Fruit fly (Drosophila melanogaster) whole organism, prepupa: Measurements from ENCODE around the gene Hsc20.

ENCODE experiments used
- Blimp-1 ChIP-seq: fragments of 200-800 bp; sonication (Bioruptor generic); optimal IDR thresholded peaks from 3 replicates; lab custom pipeline; 2017; ENCODE audit warnings: missing biosample characterization, missing genetic modification characterization, mild to moderate bottlenecking, moderate library complexity, missing genetic modification reagents
- CG10631 ChIP-seq: fragments of 200-800 bp; sonication (Bioruptor generic); optimal IDR thresholded peaks from 2 replicates; lab custom pipeline; 2016; ENCODE audit warnings: missing biosample characterization, missing genetic modification characterization
- CG10669 ChIP-seq: fragments of 200-800 bp; sonication (Bioruptor generic); optimal IDR thresholded peaks from 3 replicates; lab custom pipeline; 2018; ENCODE audit warnings: missing biosample characterization, mild to moderate bottlenecking, missing genetic modification characterization, moderate library complexity
- CG11294 ChIP-seq: fragments of 200-800 bp; sonication (Bioruptor generic); IDR thresholded peaks from 2 replicates; pipeline ENCODE4 v1.3.6; 2022; ENCODE audit warnings: missing biosample characterization, missing genetic modification characterization
- CG11762 ChIP-seq: fragments of 200-800 bp; sonication (Bioruptor generic); optimal IDR thresholded peaks from 3 replicates; lab custom pipeline; 2016; ENCODE audit warnings: missing biosample characterization, missing genetic modification characterization; ENCODE audit not compliant: insufficient read depth
- CG11902 ChIP-seq: fragments of 200-800 bp; sonication (Bioruptor generic); optimal IDR thresholded peaks from 3 replicates; lab custom pipeline; 2016; ENCODE audit warnings: missing biosample characterization, missing genetic modification characterization
- CG15336 ChIP-seq: fragments of 200-800 bp; sonication (Bioruptor generic); IDR thresholded peaks from 2 replicates; pipeline ENCODE4 v1.3.6; 2022; ENCODE audit warnings: missing biosample characterization, missing genetic modification characterization
- CG1621 ChIP-seq: fragments of 200-800 bp; sonication (Bioruptor generic); optimal IDR thresholded peaks from 3 replicates; lab custom pipeline; 2018; ENCODE audit warnings: missing biosample characterization, mild to moderate bottlenecking, missing genetic modification characterization
- CG3032 ChIP-seq: fragments of 200-800 bp; optimal IDR thresholded peaks from 2 replicates; lab custom pipeline; 2019; ENCODE audit warnings: missing biosample characterization, mild to moderate bottlenecking, missing genetic modification characterization, moderate library complexity
- CG31627 ChIP-seq: fragments of 200-800 bp; sonication (Bioruptor generic); optimal IDR thresholded peaks from 3 replicates; lab custom pipeline; 2016; ENCODE audit warnings: missing biosample characterization, missing genetic modification characterization
- CG32006 ChIP-seq: fragments of 200-800 bp; sonication (Bioruptor generic); optimal IDR thresholded peaks from 3 replicates; lab custom pipeline; 2017; ENCODE audit warnings: missing biosample characterization, mild to moderate bottlenecking, missing genetic modification characterization
- CG34406 ChIP-seq: fragments of 200-800 bp; sonication (Bioruptor generic); optimal IDR thresholded peaks from 3 replicates; lab custom pipeline; 2016; ENCODE audit warnings: missing biosample characterization, missing genetic modification characterization
- CG6276 ChIP-seq: fragments of 200-800 bp; sonication (Bioruptor generic); optimal IDR thresholded peaks from 2 replicates; lab custom pipeline; 2017; ENCODE audit warnings: missing biosample characterization, mild to moderate bottlenecking, missing genetic modification characterization
- CG6792 ChIP-seq: fragments of 200-800 bp; sonication (Bioruptor generic); optimal IDR thresholded peaks from 3 replicates; lab custom pipeline; 2016; ENCODE audit warnings: missing biosample characterization, missing genetic modification characterization
- CG6808 ChIP-seq: fragments of 200-800 bp; sonication (Bioruptor generic); optimal IDR thresholded peaks from 3 replicates; lab custom pipeline; 2017; ENCODE audit warnings: missing biosample characterization, missing genetic modification characterization, mild to moderate bottlenecking, moderate library complexity, missing genetic modification reagents
- CG6854 ChIP-seq: fragments of 200-800 bp; sonication (Bioruptor generic); optimal IDR thresholded peaks from 2 replicates; lab custom pipeline; 2017; ENCODE audit warnings: missing biosample characterization, mild to moderate bottlenecking, missing genetic modification characterization
- CG8319 ChIP-seq: fragments of 200-800 bp; sonication (Bioruptor generic); optimal IDR thresholded peaks from 3 replicates; lab custom pipeline; 2016; ENCODE audit warnings: missing biosample characterization, missing genetic modification characterization
- CG9139 ChIP-seq: fragments of 200-800 bp; sonication (Bioruptor generic); optimal IDR thresholded peaks from 3 replicates; lab custom pipeline; 2017; ENCODE audit warnings: missing biosample characterization, mild to moderate bottlenecking, missing genetic modification characterization
- Eip75B ChIP-seq: fragments of 200-800 bp; sonication (Bioruptor generic); optimal IDR thresholded peaks from 3 replicates; lab custom pipeline; 2016; ENCODE audit warnings: missing biosample characterization, missing genetic modification characterization
- Eip78C ChIP-seq: fragments of 200-800 bp; sonication (Bioruptor generic); peaks from one replicate; lab custom pipeline; 2016; ENCODE audit warnings: missing biosample characterization, missing genetic modification characterization
- Eip93F ChIP-seq: fragments of 200-800 bp; sonication (Bioruptor generic); optimal IDR thresholded peaks from 2 replicates; lab custom pipeline; 2016; ENCODE audit warnings: missing biosample characterization, mild to moderate bottlenecking, missing genetic modification characterization
- Ets21C ChIP-seq: fragments of 200-800 bp; sonication (Bioruptor generic); optimal IDR thresholded peaks from 3 replicates; lab custom pipeline; 2016; ENCODE audit warnings: missing biosample characterization, missing genetic modification characterization
- Ets96B ChIP-seq: fragments of 200-800 bp; optimal IDR thresholded peaks from 2 replicates; lab custom pipeline; 2019; ENCODE audit warnings: missing biosample characterization, mild to moderate bottlenecking, missing genetic modification characterization, moderate library complexity
- Hr38 ChIP-seq: sonication (Bioruptor generic); optimal IDR thresholded peaks from 2 replicates; lab custom pipeline; 2016; ENCODE audit warnings: missing biosample characterization, missing genetic modification characterization
- Hr4 ChIP-seq: fragments of 200-800 bp; sonication (Bioruptor generic); optimal IDR thresholded peaks from 3 replicates; lab custom pipeline; 2016; ENCODE audit warnings: missing biosample characterization, missing genetic modification characterization
- Lpt ChIP-seq: fragments of 200-800 bp; sonication (Bioruptor generic); optimal IDR thresholded peaks from 3 replicates; lab custom pipeline; 2016; ENCODE audit warnings: missing biosample characterization, missing genetic modification characterization
- OdsH ChIP-seq: fragments of 200-800 bp; sonication (Bioruptor generic); optimal IDR thresholded peaks from 3 replicates; lab custom pipeline; 2016; ENCODE audit warnings: missing biosample characterization, missing genetic modification characterization
- Smox ChIP-seq: fragments of 200-800 bp; sonication (Bioruptor generic); optimal IDR thresholded peaks from 3 replicates; lab custom pipeline; 2016; ENCODE audit warnings: missing biosample characterization, missing genetic modification characterization
- Sox102F ChIP-seq: fragments of 200-800 bp; sonication (Bioruptor generic); optimal IDR thresholded peaks from 2 replicates; lab custom pipeline; 2016; ENCODE audit warnings: missing biosample characterization, mild to moderate bottlenecking, missing genetic modification characterization
- Sox14 ChIP-seq: fragments of 200-800 bp; sonication (Bioruptor generic); optimal IDR thresholded peaks from 3 replicates; lab custom pipeline; 2016; ENCODE audit warnings: missing biosample characterization, missing genetic modification characterization
- Sox15 ChIP-seq: fragments of 200-800 bp; sonication (Bioruptor generic); optimal IDR thresholded peaks from 3 replicates; lab custom pipeline; 2016; ENCODE audit warnings: missing biosample characterization, missing genetic modification characterization
- achi ChIP-seq: fragments of 200-800 bp; sonication (Bioruptor generic); optimal IDR thresholded peaks from 3 replicates; lab custom pipeline; 2016; ENCODE audit warnings: missing biosample characterization, missing genetic modification characterization
- acj6 ChIP-seq: fragments of 200-800 bp; sonication (Bioruptor generic); optimal IDR thresholded peaks from 3 replicates; lab custom pipeline; 2016; ENCODE audit warnings: missing biosample characterization, missing genetic modification characterization
- cyc ChIP-seq: fragments of 200-800 bp; sonication (Bioruptor generic); optimal IDR thresholded peaks from 3 replicates; lab custom pipeline; 2016; ENCODE audit warnings: missing biosample characterization, missing genetic modification characterization
- dac ChIP-seq: fragments of 200-800 bp; sonication (Bioruptor generic); optimal IDR thresholded peaks from 2 replicates; lab custom pipeline; 2017; ENCODE audit warnings: missing biosample characterization, mild to moderate bottlenecking, missing genetic modification characterization
- dsx ChIP-seq: fragments of 200-800 bp; optimal IDR thresholded peaks from 3 replicates; lab custom pipeline; 2019; ENCODE audit warnings: missing biosample characterization, mild to moderate bottlenecking, missing genetic modification characterization, moderate library complexity; ENCODE audit not compliant: poor library complexity, severe bottlenecking
- eg ChIP-seq: fragments of 200-800 bp; sonication (Bioruptor generic); IDR thresholded peaks from 3 replicates; pipeline ENCODE4 v1.3.6; 2022; ENCODE audit warnings: missing biosample characterization, missing genetic modification characterization
- esn ChIP-seq: fragments of 200-800 bp; sonication (Bioruptor generic); optimal IDR thresholded peaks from 2 replicates; lab custom pipeline; 2016; ENCODE audit warnings: missing biosample characterization, mild to moderate bottlenecking, missing genetic modification characterization, moderate library complexity
- fd59A ChIP-seq: fragments of 200-800 bp; sonication (Bioruptor generic); optimal IDR thresholded peaks from 2 replicates; lab custom pipeline; 2017; ENCODE audit warnings: missing biosample characterization, mild to moderate bottlenecking, missing genetic modification characterization, missing genetic modification reagents
- fd85E ChIP-seq: fragments of 200-800 bp; sonication (Bioruptor generic); optimal IDR thresholded peaks from 3 replicates; lab custom pipeline; 2016; ENCODE audit warnings: missing biosample characterization, missing genetic modification characterization
- fkh ChIP-seq: fragments of 200-800 bp; sonication (Bioruptor generic); optimal IDR thresholded peaks from 3 replicates; lab custom pipeline; 2017; ENCODE audit warnings: missing biosample characterization, mild to moderate bottlenecking, missing genetic modification characterization, moderate library complexity
- lz ChIP-seq: fragments of 200-800 bp; sonication (Bioruptor generic); optimal IDR thresholded peaks from 3 replicates; lab custom pipeline; 2016; ENCODE audit warnings: missing biosample characterization, missing genetic modification characterization
- net ChIP-seq: fragments of 200-800 bp; sonication (Bioruptor generic); optimal IDR thresholded peaks from 3 replicates; lab custom pipeline; 2016; ENCODE audit warnings: missing biosample characterization, missing genetic modification characterization
- pdm3 ChIP-seq: fragments of 200-800 bp; sonication (Bioruptor generic); optimal IDR thresholded peaks from 3 replicates; lab custom pipeline; 2016; ENCODE audit warnings: missing biosample characterization, missing genetic modification characterization
- spab ChIP-seq: fragments of 200-800 bp; sonication (Bioruptor generic); optimal IDR thresholded peaks from 2 replicates; lab custom pipeline; 2017; ENCODE audit warnings: missing biosample characterization, mild to moderate bottlenecking, missing genetic modification characterization, missing genetic modification reagents
- ss ChIP-seq, 2 experiments: fragments of 200-800 bp; sonication (Bioruptor generic); optimal IDR thresholded peaks; 2 replicates in 1 of 2; 3 replicates in 1 of 2; lab custom pipeline; 2017 to 2018; ENCODE audit warnings: mild to moderate bottlenecking in 2 of 2, missing biosample characterization in 2 of 2, missing genetic modification characterization in 2 of 2, moderate library complexity in 1 of 2
- topi ChIP-seq: fragments of 200-800 bp; sonication (Bioruptor generic); optimal IDR thresholded peaks from 3 replicates; lab custom pipeline; 2016; ENCODE audit warnings: missing biosample characterization, missing genetic modification characterization
- vri ChIP-seq: fragments of 200-800 bp; sonication (Bioruptor generic); optimal IDR thresholded peaks from 3 replicates; lab custom pipeline; 2016; ENCODE audit warnings: missing biosample characterization, mild to moderate bottlenecking, missing genetic modification characterization

Gene Hsc20

dm6 chr3L:16202550-16202949 lies 30.4 kb upstream of the Hsc20 start (continued):
- no peak for TF ChIP-seq fkh
- TF ChIP-seq Ets21C = no peak
- peak; percentile 23 for TF ChIP-seq CG6792 (GFP tag; lab: Kevin White, UChicago)
- TF ChIP-seq CG10631 = peak; percentile 40
- TF ChIP-seq CG6808 = peak; percentile 66
- peak; percentile 12 to 40 for TF ChIP-seq ss (GFP tag; optimal IDR thresholded peaks at IDR 0.05; lab: Kevin White, UChicago)
- TF ChIP-seq lz = peak; percentile 38
- peak; percentile 55 for TF ChIP-seq CG3032 (tag; lab: Kevin White, UChicago)
- TF ChIP-seq CG11294 = no peak
- peak; percentile 52 for TF ChIP-seq CG10669 (GFP tag; lab: Kevin White, UChicago)
- no peak for TF ChIP-seq Lpt (GFP tag; lab: Kevin White, UChicago)
- TF ChIP-seq topi (GFP tag; lab: Kevin White, UChicago) = peak; percentile 45
- TF ChIP-seq Sox15 (GFP tag; lab: Kevin White, UChicago) = peak; percentile 10
- no peak for TF ChIP-seq CG11762 (GFP tag; lab: Kevin White, UChicago)
- no peak for TF ChIP-seq Hr38 (GFP tag; lab: Kevin White, UChicago)

DNA sequence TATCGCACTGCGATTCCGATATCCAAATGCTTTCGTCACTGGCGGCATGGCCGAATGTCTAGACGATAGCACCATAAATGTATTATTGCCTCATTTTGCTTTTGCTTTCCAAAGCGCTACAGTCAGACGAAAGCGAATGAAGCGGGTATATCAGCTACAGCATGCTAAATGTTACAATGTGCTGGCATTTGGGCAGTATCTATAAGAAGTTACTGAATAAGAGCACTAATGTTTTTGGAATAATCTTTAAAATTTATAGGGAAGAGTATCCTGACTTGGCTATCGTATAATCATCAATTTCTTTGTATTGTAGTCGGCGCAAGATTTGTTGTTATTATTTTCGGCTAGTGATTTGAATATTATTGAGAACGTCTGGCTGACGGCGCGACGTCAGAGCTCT lies 29.7 kb upstream of the Hsc20 start:
- TF ChIP-seq topi (GFP tag; lab: Kevin White, UChicago) = peak; percentile 83
- peak; percentile 85 for TF ChIP-seq vri (GFP tag; lab: Kevin White, UChicago)
- peak; percentile 75 for TF ChIP-seq Smox (GFP tag; lab: Kevin White, UChicago)
- peak; percentile 28 for TF ChIP-seq CG6854
- TF ChIP-seq fd85E (GFP tag; lab: Kevin White, UChicago) = no peak
- peak; percentile 64 for TF ChIP-seq net
- peak; percentile 81 for TF ChIP-seq Ets21C
- TF ChIP-seq CG34406 (GFP tag; lab: Kevin White, UChicago) = peak; percentile 45
- TF ChIP-seq achi (GFP tag; lab: Kevin White, UChicago) = peak; percentile 59
- TF ChIP-seq dac (GFP tag; lab: Kevin White, UChicago) = no peak
- TF ChIP-seq pdm3 (GFP tag; lab: Kevin White, UChicago) = peak; percentile 78
- no peak for TF ChIP-seq Hr38 (GFP tag; lab: Kevin White, UChicago)
- TF ChIP-seq Sox102F = peak; percentile 74
- peak; percentile 64 for TF ChIP-seq Eip93F (GFP tag; lab: Kevin White, UChicago)
- peak; percentile 82 for TF ChIP-seq Sox14 (GFP tag; lab: Kevin White, UChicago)
- peak; percentile 50 for TF ChIP-seq dsx
- TF ChIP-seq CG8319 (GFP tag; lab: Kevin White, UChicago) = peak; percentile 58
- peak; percentile 61 for TF ChIP-seq CG1621 (tag; lab: Kevin White, UChicago)
- TF ChIP-seq Eip75B (GFP tag; lab: Kevin White, UChicago) = peak; percentile 52
- peak; percentile 10 for TF ChIP-seq CG6276 (GFP tag; lab: Kevin White, UChicago)
- peak; percentile 61 for TF ChIP-seq Blimp-1 (GFP tag; lab: Kevin White, UChicago)
- TF ChIP-seq CG6808 = peak; percentile 64
- no peak for TF ChIP-seq CG9139 (GFP tag; lab: Kevin White, UChicago)
- TF ChIP-seq Eip78C = peak; percentile 93
- TF ChIP-seq CG31627 = peak; percentile 83
- TF ChIP-seq spab (GFP tag; lab: Kevin White, UChicago) = peak; percentile 60
- TF ChIP-seq esn = peak; percentile 85
- peak; percentile 57 for TF ChIP-seq CG15336 (GFP tag; lab: Robert Waterston, UW)
- peak; percentile 70; the same call in 1 of the 2 replicates for TF ChIP-seq CG11294
- TF ChIP-seq fd59A = peak; percentile 74
- peak; percentile 38 for TF ChIP-seq CG11762 (GFP tag; lab: Kevin White, UChicago)
- peak; percentile 70 for TF ChIP-seq CG10631
- TF ChIP-seq OdsH (GFP tag; lab: Kevin White, UChicago) = peak; percentile 79
- peak; percentile 62 for TF ChIP-seq CG3032 (tag; lab: Kevin White, UChicago)
- TF ChIP-seq lz = peak; percentile 75
- peak; percentile 77 for TF ChIP-seq acj6 (GFP tag; lab: Kevin White, UChicago)
- TF ChIP-seq Ets96B (tag; lab: Kevin White, UChicago) = peak; percentile 72
- peak; percentile 74 for TF ChIP-seq CG11902
- TF ChIP-seq cyc (GFP tag; lab: Kevin White, UChicago) = peak; percentile 86
- TF ChIP-seq Lpt (GFP tag; lab: Kevin White, UChicago) = peak; percentile 47
- TF ChIP-seq Hr4 (GFP tag; lab: Kevin White, UChicago) = peak; percentile 54
- TF ChIP-seq eg (GFP tag; lab: Robert Waterston, UW) = peak; percentile 69
- peak; percentile 62 for TF ChIP-seq CG32006 (GFP tag; lab: Kevin White, UChicago)
